Fruit fly (Drosophila melanogaster) whole organism, embryonic: ENCODE data around the gene Pi4KIIalpha.

Source experiments
- Bteb2 ChIP-seq: fragments of 200-800 bp; sonication (Bioruptor generic); optimal IDR thresholded peaks from 2 replicates; lab custom pipeline; 2016; ENCODE audit warnings: missing biosample characterization, missing genetic modification characterization
- CG1024 ChIP-seq: fragments of 200-800 bp; sonication (Bioruptor generic); IDR thresholded peaks from 2 replicates; pipeline ENCODE4 v1.3.6; 2022; ENCODE audit warnings: missing biosample characterization, missing genetic modification characterization
- CG11085 ChIP-seq: fragments of 200-800 bp; sonication (Bioruptor generic); IDR thresholded peaks from 2 replicates; pipeline ENCODE4 v1.3.6; 2022; ENCODE audit warnings: missing biosample characterization, missing genetic modification characterization
- CG12219 ChIP-seq: fragments of 200-800 bp; sonication (Bioruptor generic); optimal IDR thresholded peaks from 3 replicates; lab custom pipeline; 2018; ENCODE audit warnings: missing biosample characterization, mild to moderate bottlenecking, missing genetic modification characterization
- CG12744 ChIP-seq: fragments of 200-800 bp; sonication (Bioruptor generic); optimal IDR thresholded peaks from 2 replicates; lab custom pipeline; 2016; ENCODE audit warnings: missing biosample characterization, missing genetic modification characterization
- CG13123 ChIP-seq: fragments of 200-800 bp; sonication (Bioruptor generic); optimal IDR thresholded peaks from 2 replicates; lab custom pipeline; 2016; ENCODE audit warnings: missing biosample characterization, missing genetic modification characterization
- CG14965 ChIP-seq: fragments of 200-800 bp; sonication (Bioruptor generic); optimal IDR thresholded peaks from 2 replicates; lab custom pipeline; 2016; ENCODE audit warnings: missing biosample characterization, missing genetic modification characterization, borderline replicate concordance
- CG15269 ChIP-seq: fragments of 200-800 bp; sonication (Bioruptor generic); optimal IDR thresholded peaks from 2 replicates; lab custom pipeline; 2018; ENCODE audit warnings: missing biosample characterization, mild to moderate bottlenecking, missing genetic modification characterization, moderate library complexity
- CG17568 ChIP-seq: fragments of 200-800 bp; sonication (Bioruptor generic); optimal IDR thresholded peaks from 2 replicates; lab custom pipeline; 2018; ENCODE audit warnings: missing biosample characterization, mild to moderate bottlenecking, missing genetic modification characterization, moderate library complexity
- CG2202 ChIP-seq: fragments of 200-800 bp; sonication (Bioruptor generic); optimal IDR thresholded peaks from 2 replicates; lab custom pipeline; 2018; ENCODE audit warnings: missing biosample characterization, mild to moderate bottlenecking, missing genetic modification characterization
- CG43689 ChIP-seq: fragments of 200-800 bp; sonication (Bioruptor generic); IDR thresholded peaks from 2 replicates; pipeline ENCODE4 v1.3.6; 2022; ENCODE audit warnings: missing biosample characterization, missing genetic modification characterization
- CG6689 ChIP-seq: fragments of 200-800 bp; sonication (Bioruptor generic); IDR thresholded peaks from 2 replicates; pipeline ENCODE4 v1.3.6; 2022; ENCODE audit warnings: missing biosample characterization, missing genetic modification characterization
- CG8765 ChIP-seq: fragments of 200-800 bp; sonication (Bioruptor generic); IDR thresholded peaks from 2 replicates; pipeline ENCODE4 v1.3.6; 2022; ENCODE audit warnings: missing biosample characterization, missing genetic modification characterization
- Dbx ChIP-seq: fragments of 200-800 bp; sonication (Bioruptor generic); IDR thresholded peaks from 3 replicates; pipeline ENCODE4 v1.3.6; 2022; ENCODE audit warnings: missing biosample characterization, missing genetic modification characterization
- Doc2 ChIP-seq: fragments of 200-800 bp; sonication (Bioruptor generic); IDR thresholded peaks from 2 replicates; pipeline ENCODE4 v1.3.6; 2022; ENCODE audit warnings: missing biosample characterization, missing genetic modification characterization
- HLH3B ChIP-seq: fragments of 200-800 bp; sonication (Bioruptor generic); IDR thresholded peaks from 2 replicates; pipeline ENCODE4 v1.3.6; 2022; ENCODE audit warnings: missing biosample characterization, missing genetic modification characterization
- HLH54F ChIP-seq: fragments of 200-800 bp; sonication (Bioruptor generic); optimal IDR thresholded peaks from 3 replicates; lab custom pipeline; 2016; ENCODE audit warnings: missing biosample characterization, missing genetic modification characterization
- Hmx ChIP-seq: fragments of 200-800 bp; sonication (Bioruptor generic); optimal IDR thresholded peaks from 2 replicates; lab custom pipeline; 2016; ENCODE audit warnings: missing biosample characterization, missing genetic modification characterization
- Hsf ChIP-seq: fragments of 200-800 bp; sonication (Bioruptor generic); optimal IDR thresholded peaks from 3 replicates; lab custom pipeline; 2016; ENCODE audit warnings: missing biosample characterization, missing genetic modification characterization
- Jarid2 ChIP-seq: fragments of 200-800 bp; sonication (Bioruptor generic); optimal IDR thresholded peaks from 3 replicates; lab custom pipeline; 2017; ENCODE audit warnings: mild to moderate bottlenecking, missing biosample characterization, missing genetic modification reagents, missing genetic modification characterization
- MBD-R2 ChIP-seq: fragments of 200-800 bp; sonication (Bioruptor generic); IDR thresholded peaks from 2 replicates; pipeline ENCODE4 v1.3.6; 2022; ENCODE audit warnings: missing biosample characterization, missing genetic modification characterization
- Max ChIP-seq: fragments of 200-800 bp; sonication (Bioruptor generic); optimal IDR thresholded peaks from 2 replicates; lab custom pipeline; 2016; ENCODE audit warnings: missing biosample characterization, mild to moderate bottlenecking, missing genetic modification characterization
- Side ChIP-seq: fragments of 200-800 bp; sonication (Bioruptor generic); optimal IDR thresholded peaks from 2 replicates; lab custom pipeline; 2016; ENCODE audit warnings: missing biosample characterization, missing genetic modification characterization
- Stat92E ChIP-seq, 3 experiments: fragments of >200 bp in 2 of 3; fragments of 200-800 bp in 1 of 3; sonication (Bioruptor generic) in 1 of 3; optimal IDR thresholded peaks; 2 replicates each; lab custom pipeline; 2017 to 2019; ENCODE audit warnings: missing biosample characterization in 3 of 3, missing genetic modification characterization in 3 of 3, mild to moderate bottlenecking in 1 of 3, moderate library complexity in 1 of 3
- Tbp ChIP-seq: fragments of >200 bp; optimal IDR thresholded peaks from 2 replicates; lab custom pipeline; 2018; ENCODE audit warnings: missing biosample characterization, missing genetic modification characterization
- Trl ChIP-seq, 3 experiments: fragments of >200 bp in 2 of 3; fragments of 200-800 bp in 1 of 3; sonication (Bioruptor generic) in 1 of 3; optimal IDR thresholded peaks; 2 replicates in 1 of 3; 3 replicates in 2 of 3; lab custom pipeline; 2016 to 2017; ENCODE audit warnings: missing biosample characterization in 1 of 3, missing genetic modification characterization in 1 of 3
- ab ChIP-seq: fragments of 200-800 bp; sonication (Bioruptor generic); optimal IDR thresholded peaks from 2 replicates; lab custom pipeline; 2016; ENCODE audit warnings: missing biosample characterization, missing genetic modification characterization
- az2 ChIP-seq: fragments of 200-800 bp; sonication (Bioruptor generic); optimal IDR thresholded peaks from 3 replicates; lab custom pipeline; 2016; ENCODE audit warnings: missing biosample characterization, missing genetic modification characterization
- bbx ChIP-seq: fragments of 200-800 bp; sonication (Bioruptor generic); IDR thresholded peaks from 2 replicates; pipeline ENCODE4 v1.3.6; 2022; ENCODE audit warnings: missing biosample characterization, missing genetic modification characterization; ENCODE audit not compliant: partially characterized antibody
- chm ChIP-seq: fragments of 200-800 bp; sonication (Bioruptor generic); IDR thresholded peaks from 2 replicates; pipeline ENCODE4 v1.3.6; 2022; ENCODE audit warnings: missing biosample characterization, missing genetic modification characterization
- chn ChIP-seq: fragments of 200-800 bp; sonication (Bioruptor generic); optimal IDR thresholded peaks from 2 replicates; lab custom pipeline; 2016; ENCODE audit warnings: missing biosample characterization, missing genetic modification characterization
- crc ChIP-seq: fragments of 200-800 bp; sonication (Bioruptor generic); optimal IDR thresholded peaks from 2 replicates; lab custom pipeline; 2016; ENCODE audit warnings: missing biosample characterization, missing genetic modification characterization
- dan ChIP-seq: fragments of 200-800 bp; sonication (Bioruptor generic); IDR thresholded peaks from 2 replicates; pipeline ENCODE4 v1.3.6; 2022; ENCODE audit warnings: missing biosample characterization, missing genetic modification characterization
- disco-r ChIP-seq: fragments of 200-800 bp; sonication (Bioruptor generic); optimal IDR thresholded peaks from 2 replicates; lab custom pipeline; 2016; ENCODE audit warnings: missing biosample characterization, missing genetic modification characterization
- dmrt99B ChIP-seq: fragments of 200-800 bp; sonication (Bioruptor generic); optimal IDR thresholded peaks from 2 replicates; lab custom pipeline; 2018; ENCODE audit warnings: missing biosample characterization, mild to moderate bottlenecking, missing genetic modification characterization, moderate library complexity
- ewg ChIP-seq: fragments of 200-800 bp; sonication (Bioruptor generic); optimal IDR thresholded peaks from 3 replicates; lab custom pipeline; 2017; ENCODE audit warnings: mild to moderate bottlenecking, missing biosample characterization, missing genetic modification reagents, missing genetic modification characterization
- eyg ChIP-seq: fragments of 200-800 bp; sonication (Bioruptor generic); optimal IDR thresholded peaks from 3 replicates; lab custom pipeline; 2016; ENCODE audit warnings: missing biosample characterization, missing genetic modification characterization
- fd102C ChIP-seq: fragments of 200-800 bp; sonication (Bioruptor generic); optimal IDR thresholded peaks from 2 replicates; lab custom pipeline; 2018; ENCODE audit warnings: missing biosample characterization, mild to moderate bottlenecking, missing genetic modification characterization, moderate library complexity
- fru ChIP-seq: fragments of >200 bp; optimal IDR thresholded peaks from 2 replicates; lab custom pipeline; 2017
- gcm2 ChIP-seq: fragments of 200-800 bp; sonication (Bioruptor generic); optimal IDR thresholded peaks from 2 replicates; lab custom pipeline; 2016; ENCODE audit warnings: missing biosample characterization, missing genetic modification characterization
- ham ChIP-seq: fragments of 200-800 bp; sonication (Bioruptor generic); IDR thresholded peaks from 2 replicates; pipeline ENCODE4 v1.3.6; 2022; ENCODE audit warnings: missing biosample characterization, missing genetic modification characterization
- jigr1 ChIP-seq: fragments of 200-800 bp; sonication (Bioruptor generic); IDR thresholded peaks from 3 replicates; pipeline ENCODE4 v1.3.6; 2022; ENCODE audit warnings: missing biosample characterization, missing genetic modification characterization
- jumu ChIP-seq: fragments of 200-800 bp; sonication (Bioruptor generic); optimal IDR thresholded peaks from 3 replicates; lab custom pipeline; 2016; ENCODE audit warnings: missing biosample characterization, missing genetic modification characterization
- kah ChIP-seq: fragments of 200-800 bp; sonication (Bioruptor generic); optimal IDR thresholded peaks from 2 replicates; lab custom pipeline; 2018; ENCODE audit warnings: missing biosample characterization, mild to moderate bottlenecking, missing genetic modification characterization
- knrl ChIP-seq: fragments of 200-800 bp; sonication (Bioruptor generic); IDR thresholded peaks from 3 replicates; pipeline ENCODE4 v1.3.6; 2022; ENCODE audit warnings: missing biosample characterization, missing genetic modification characterization; ENCODE audit not compliant: partially characterized antibody
- lov ChIP-seq, 2 experiments: fragments of 200-800 bp in 1 of 2; fragments of >200 bp in 1 of 2; sonication (Bioruptor generic) in 1 of 2; IDR thresholded peaks in 1 of 2; optimal IDR thresholded peaks in 1 of 2; 2 replicates in 1 of 2; 3 replicates in 1 of 2; pipeline versions ENCODE4 v1.3.6 to Lab custom; 2017 to 2022; ENCODE audit warnings: missing biosample characterization in 1 of 2, missing genetic modification characterization in 1 of 2
- shn ChIP-seq: fragments of 200-800 bp; sonication (Bioruptor generic); optimal IDR thresholded peaks from 3 replicates; lab custom pipeline; 2016; ENCODE audit warnings: missing biosample characterization, missing genetic modification characterization
- sim ChIP-seq: fragments of 200-800 bp; sonication (Bioruptor generic); IDR thresholded peaks from 2 replicates; pipeline ENCODE4 v1.3.6; 2022; ENCODE audit warnings: missing biosample characterization, missing genetic modification characterization
- ssp ChIP-seq: fragments of 200-800 bp; sonication (Bioruptor generic); IDR thresholded peaks from 2 replicates; pipeline ENCODE4 v1.3.6; 2022; ENCODE audit warnings: missing biosample characterization, missing genetic modification characterization
- tio ChIP-seq: fragments of 200-800 bp; sonication (Bioruptor generic); optimal IDR thresholded peaks from 2 replicates; lab custom pipeline; 2017; ENCODE audit warnings: missing biosample characterization, missing genetic modification characterization, inconsistent platforms
- twi ChIP-seq: fragments of 200-800 bp; optimal IDR thresholded peaks from 2 replicates; lab custom pipeline; 2019; ENCODE audit warnings: missing biosample characterization, mild to moderate bottlenecking, missing genetic modification characterization, moderate library complexity

The Pi4KIIalpha gene

DNA sequence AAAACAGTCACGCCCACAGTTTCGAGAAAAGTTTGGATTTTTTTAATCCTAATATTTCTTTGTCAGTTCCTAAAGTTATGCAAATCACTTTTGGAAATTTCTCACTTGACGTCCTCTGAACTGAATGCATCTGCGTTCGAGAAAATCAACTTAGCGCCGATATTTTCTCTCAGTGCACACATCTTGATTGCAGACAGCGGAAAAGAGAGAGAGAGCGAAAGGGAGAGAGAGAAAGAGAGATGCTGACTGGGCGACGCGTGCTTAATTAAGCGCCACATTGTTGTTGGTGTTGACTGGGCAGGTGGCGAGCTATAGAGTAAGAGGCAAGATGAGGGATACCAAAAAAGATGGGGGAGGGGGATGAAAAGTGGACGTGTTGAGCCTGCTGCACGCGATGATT lies 44.8 kb downstream of the Pi4KIIalpha start (continued):
- TF ChIP-seq jigr1 (GFP tag; lab: Robert Waterston, UW) (no peak), CG15269 (tag; lab: Kevin White, UChicago) (peak; percentile 54), bbx (GFP tag; lab: Robert Waterston, UW) (no peak), chn (GFP tag; lab: Kevin White, UChicago) (peak; percentile 60), HLH3B (peak; percentile 32; the same call in 1 of the 2 replicates), CG43689 (no peak), Tbp (no peak), chm (peak; percentile 74), CG2202 (tag; lab: Kevin White, UChicago) (peak; percentile 36), kah (GFP tag; lab: Kevin White, UChicago) (peak; percentile 21), CG11085 (GFP tag; lab: Robert Waterston, UW) (no peak), Bteb2 (GFP tag; lab: Kevin White, UChicago) (peak; percentile 22), CG1024 (no peak), CG17568 (GFP tag; lab: Kevin White, UChicago) (no peak), crc (GFP tag; lab: Kevin White, UChicago) (peak; percentile 19), HLH54F (GFP tag; lab: Kevin White, UChicago) (no peak), CG13123 (no peak), CG8765 (no peak), ewg (GFP tag; lab: Kevin White, UChicago) (peak; percentile 30), eyg (GFP tag; lab: Kevin White, UChicago) (no peak), twi (tag; lab: Kevin White, UChicago) (no peak), shn (GFP tag; lab: Kevin White, UChicago) (peak; percentile 51), ssp (GFP tag; lab: Robert Waterston, UW) (no peak), Jarid2 (GFP tag; lab: Kevin White, UChicago) (peak; percentile 19), Side (peak; percentile 44), CG12219 (GFP tag; lab: Kevin White, UChicago) (no peak), Stat92E (GFP tag; optimal IDR thresholded peaks at IDR 0.05; lab: Kevin White, UChicago) (no peak), dan (GFP tag; lab: Robert Waterston, UW) (no peak), az2 (GFP tag; lab: Kevin White, UChicago) (peak; percentile 64), sim (GFP tag; lab: Robert Waterston, UW) (0 out of 2 replicates have a peak, but pooled peaks have one; percentile 32), Trl (optimal IDR thresholded peaks at IDR 0.05; lab: Kevin White, UChicago) (peak; percentile 18 to 56), Trl (GFP tag; optimal IDR thresholded peaks at IDR 0.05; lab: Kevin White, UChicago) (peak; percentile 52), ab (GFP tag; lab: Kevin White, UChicago) (no peak), knrl (no peak), jumu (GFP tag; lab: Kevin White, UChicago) (peak; percentile 40), Dbx (GFP tag; lab: Robert Waterston, UW) (no peak), Hsf (GFP tag; lab: Kevin White, UChicago) (peak; percentile 50), MBD-R2 (no peak), disco-r (no peak), lov (optimal IDR thresholded peaks at IDR 0.05; lab: Kevin White, UChicago) (no peak), lov (GFP tag; IDR thresholded peaks at IDR 0.05; lab: Robert Waterston, UW) (0 out of 3 replicates have a peak, but pooled peaks have one; percentile 49), ham (GFP tag; lab: Robert Waterston, UW) (no peak), dmrt99B (tag; lab: Kevin White, UChicago) (peak; percentile 65), Doc2 (GFP tag; lab: Robert Waterston, UW) (no peak), CG14965 (GFP tag; lab: Kevin White, UChicago) (no peak), Hmx (GFP tag; lab: Kevin White, UChicago) (no peak), fd102C (GFP tag; lab: Kevin White, UChicago) (no peak), Max (GFP tag; lab: Kevin White, UChicago) (no peak), fru (lab: Kevin White, UChicago) (no peak), CG12744 (GFP tag; lab: Kevin White, UChicago) (peak; percentile 5), CG6689 (GFP tag; lab: Robert Waterston, UW) (peak; percentile 23; the same call in 1 of the 2 replicates), tio (peak; percentile 41), gcm2 (no peak)
